Fruit fly (Drosophila melanogaster): Measurements from ENCODE around the gene Archease.

The Archease gene

DNA sequence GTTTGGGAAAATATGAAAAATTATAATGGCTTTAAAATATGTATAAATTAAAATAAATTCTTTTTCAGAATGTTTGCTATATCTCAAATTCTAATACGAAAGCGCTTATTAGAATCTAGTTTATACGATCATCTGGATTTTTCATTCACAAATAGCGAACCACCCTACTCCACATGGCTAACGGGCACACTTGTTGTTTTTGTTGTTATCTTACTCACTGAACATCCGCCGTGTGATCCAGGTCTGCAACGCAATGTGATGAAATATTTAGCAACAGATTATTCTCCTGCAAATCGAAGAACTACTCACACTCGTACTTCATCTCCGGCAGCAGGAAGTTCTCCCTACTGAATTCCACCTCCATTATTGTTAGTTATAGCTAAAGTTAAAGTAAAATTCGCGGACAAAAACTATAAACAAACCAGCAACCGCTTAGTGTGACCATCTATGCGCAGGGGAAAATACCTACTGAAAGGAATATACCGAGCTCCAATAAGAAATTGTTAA is at the start of gene Archease (continued):
- TF ChIP-seq fkh (GFP tag; optimal IDR thresholded peaks at IDR 0.05) (peak; percentile 27), CG6854 (GFP tag; optimal IDR thresholded peaks at IDR 0.05) (peak; percentile 48), Sox14 (GFP tag; optimal IDR thresholded peaks at IDR 0.05) (no peak), ss (GFP tag; optimal IDR thresholded peaks at IDR 0.05) (no peak), fd85E (GFP tag; optimal IDR thresholded peaks at IDR 0.05) (no peak), Hr38 (GFP tag; optimal IDR thresholded peaks at IDR 0.05) (no peak), Gug (GFP tag; IDR thresholded peaks at IDR 0.05) (no peak), CG8319 (GFP tag; optimal IDR thresholded peaks at IDR 0.05) (peak; percentile 31)

DNA sequence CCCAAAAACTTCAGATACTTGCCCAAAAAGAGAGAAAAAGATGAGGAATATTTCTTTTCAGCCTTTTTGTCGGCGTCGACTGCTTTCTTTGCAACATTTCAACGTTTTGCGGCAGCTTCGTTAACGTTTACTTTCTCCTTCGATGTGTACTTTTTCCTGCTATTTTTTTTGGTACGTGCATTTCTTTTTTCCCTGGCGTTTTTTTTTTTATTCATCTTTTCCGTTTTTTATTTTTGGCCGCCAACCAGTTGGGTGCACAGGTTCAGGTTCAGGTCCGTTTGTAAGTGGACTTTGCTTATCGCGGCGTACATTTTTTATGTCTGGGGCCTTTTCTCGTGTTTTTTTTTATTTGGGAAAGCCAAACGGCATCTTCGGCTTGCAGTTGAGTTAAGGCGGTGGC is 41.7 kb upstream of the Archease start:
- TF ChIP-seq CG31627 (GFP tag; optimal IDR thresholded peaks at IDR 0.05) (no peak), esn (GFP tag; optimal IDR thresholded peaks at IDR 0.05) (no peak), Hr4 (GFP tag; optimal IDR thresholded peaks at IDR 0.05) (peak; percentile 5), CG11762 (GFP tag; optimal IDR thresholded peaks at IDR 0.05; ENCODE audit: insufficient read depth) (no peak), topi (GFP tag; optimal IDR thresholded peaks at IDR 0.05) (no peak), svp (GFP tag) (peak; percentile 29), Ets96B (tag; optimal IDR thresholded peaks at IDR 0.05) (no peak), fkh (GFP tag; optimal IDR thresholded peaks at IDR 0.05) (no peak), net (GFP tag; optimal IDR thresholded peaks at IDR 0.05) (peak; percentile 20), achi (GFP tag; optimal IDR thresholded peaks at IDR 0.05) (peak; percentile 17), CG4318 (GFP tag; optimal IDR thresholded peaks at IDR 0.05) (no peak), CG32006 (GFP tag; optimal IDR thresholded peaks at IDR 0.05) (peak; percentile 58), pdm3 (GFP tag; optimal IDR thresholded peaks at IDR 0.05) (no peak), Eip93F (GFP tag; optimal IDR thresholded peaks at IDR 0.05) (no peak), dac (GFP tag; optimal IDR thresholded peaks at IDR 0.05) (peak; percentile 31), Sox15 (GFP tag; optimal IDR thresholded peaks at IDR 0.05) (no peak), Ets21C (GFP tag; optimal IDR thresholded peaks at IDR 0.05) (no peak), lz (GFP tag; optimal IDR thresholded peaks at IDR 0.05) (no peak), CG1621 (tag; optimal IDR thresholded peaks at IDR 0.05) (no peak), acj6 (GFP tag; optimal IDR thresholded peaks at IDR 0.05) (no peak), CG6163 (GFP tag; IDR thresholded peaks at IDR 0.05) (peak; percentile 67; the same call in 2 of the 3 replicates), ss (GFP tag; optimal IDR thresholded peaks at IDR 0.05) (no peak), CG6792 (GFP tag; optimal IDR thresholded peaks at IDR 0.05) (peak; percentile 30), CG9139 (GFP tag; optimal IDR thresholded peaks at IDR 0.05) (no peak), Sox102F (GFP tag; optimal IDR thresholded peaks at IDR 0.05) (peak; percentile 60), vri (GFP tag; optimal IDR thresholded peaks at IDR 0.05) (no peak), Met (GFP tag; optimal IDR thresholded peaks at IDR 0.05) (peak; percentile 29), CG6276 (GFP tag; optimal IDR thresholded peaks at IDR 0.05) (peak; percentile 66), Lpt (GFP tag; optimal IDR thresholded peaks at IDR 0.05) (no peak), Hr39 (GFP tag; optimal IDR thresholded peaks at IDR 0.05) (no peak), CG6808 (GFP tag; optimal IDR thresholded peaks at IDR 0.05) (no peak), dsx (GFP tag; optimal IDR thresholded peaks at IDR 0.05; ENCODE audit: poor library complexity, severe bottlenecking) (no peak), CG11902 (GFP tag; optimal IDR thresholded peaks at IDR 0.05) (no peak), fd59A (GFP tag; optimal IDR thresholded peaks at IDR 0.05) (no peak), CG7368 (GFP tag; optimal IDR thresholded peaks at IDR 0.05) (no peak), spab (GFP tag; optimal IDR thresholded peaks at IDR 0.05) (no peak), CG34406 (GFP tag; optimal IDR thresholded peaks at IDR 0.05) (no peak), CG10669 (GFP tag; optimal IDR thresholded peaks at IDR 0.05) (no peak), CG10631 (GFP tag; optimal IDR thresholded peaks at IDR 0.05) (no peak), CG8119 (GFP tag; IDR thresholded peaks at IDR 0.05) (peak; percentile 86), salr (GFP tag; optimal IDR thresholded peaks at IDR 0.05) (peak in 1 of 2 experiments; percentile 2), Sox14 (GFP tag; optimal IDR thresholded peaks at IDR 0.05) (no peak), eg (GFP tag; IDR thresholded peaks at IDR 0.05) (peak; percentile 80), CG8632 (GFP tag; optimal IDR thresholded peaks at IDR 0.05) (no peak), Eip78C (GFP tag) (peak; percentile 55)
